Worm (Caenorhabditis elegans) whole organism, mixed stage, embryonic: ENCODE data around the gene sri-18.

Experiments
- ces-1 ChIP-seq: fragments of 150-350 bp; optimal IDR thresholded peaks from 2 replicates; lab custom pipeline; 2014; ENCODE audit warnings: missing biosample characterization, missing genetic modification reagents, missing genetic modification characterization
- lin-13 ChIP-seq: fragments of 150-350 bp; optimal IDR thresholded peaks from 2 replicates; lab custom pipeline; 2014; ENCODE audit warnings: missing biosample characterization, missing genetic modification characterization
- pha-4 ChIP-seq: fragments of 150-350 bp; optimal IDR thresholded peaks from 2 replicates; lab custom pipeline; 2018; ENCODE audit warnings: missing biosample characterization, missing genetic modification reagents, missing genetic modification characterization
- unc-39 ChIP-seq: fragments of 150-350 bp; optimal IDR thresholded peaks from 2 replicates; lab custom pipeline; 2014; ENCODE audit warnings: missing biosample characterization, missing genetic modification characterization
- unc-62 ChIP-seq: fragments of 150-350 bp; optimal IDR thresholded peaks from 2 replicates; lab custom pipeline; 2014; ENCODE audit warnings: missing biosample characterization, missing genetic modification reagents, missing genetic modification characterization

DNA sequence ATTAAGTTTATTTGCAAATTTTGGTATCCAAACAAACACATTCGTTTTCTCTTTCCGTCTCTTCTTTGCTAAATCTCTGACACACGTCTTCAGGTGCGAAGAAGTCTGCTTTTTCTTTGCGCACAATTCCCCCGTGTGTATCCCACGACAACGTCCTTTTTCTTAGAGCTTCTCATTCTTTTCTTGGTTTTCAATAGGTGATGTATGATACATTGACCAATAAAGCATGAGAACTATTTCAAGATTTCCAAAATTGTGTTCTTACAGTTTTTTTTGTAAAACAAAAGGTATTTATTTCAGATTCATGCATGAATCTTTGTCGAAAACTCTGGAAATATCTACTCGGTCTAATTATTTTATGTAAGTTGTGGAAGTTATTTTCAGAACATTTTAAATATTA, 29.4 kb upstream of the sri-18 start, which contains the start of gene B0024.15:
- TF ChIP-seq ces-1 (GFP tag; lab: Kevin White, UChicago) (no peak), unc-62 (no peak), unc-39 (tag; lab: Kevin White, UChicago) (no peak), lin-13 (tag; lab: Kevin White, UChicago) (no peak), pha-4 (tag; lab: Kevin White, UChicago) (no peak)
